Worm (Caenorhabditis elegans): ENCODE results near the gene C43H6.4.
A peak's percentile ranks its signal among the peaks of the same experiment; 100 is the strongest.

Gene C43H6.4

ce11 chrX:2403724-2404123 is at the start of gene C43H6.4:
TSS of gene C43H6.4 (plus strand) at chrX:2404024.
- no peak for TF ChIP-seq skn-1 (tag; optimal IDR thresholded peaks at IDR 0.05)
- TF ChIP-seq daf-12 (tag; optimal IDR thresholded peaks at IDR 0.05) = no peak
- no peak for TF ChIP-seq ama-1 (optimal IDR thresholded peaks at IDR 0.05)
- no peak for TF ChIP-seq ceh-16 (tag; optimal IDR thresholded peaks at IDR 0.05)
- TF ChIP-seq pqm-1 (tag; optimal IDR thresholded peaks at IDR 0.05) = no peak
- no peak for TF ChIP-seq fkh-10 (GFP tag; optimal IDR thresholded peaks at IDR 0.05)
- TF ChIP-seq hmg-11 (tag; optimal IDR thresholded peaks at IDR 0.05) = no peak
- no peak for TF ChIP-seq elt-3 (tag; optimal IDR thresholded peaks at IDR 0.05)
- no peak for TF ChIP-seq ZK546.5 (tag; optimal IDR thresholded peaks at IDR 0.05)
- TF ChIP-seq tbx-2 (tag; optimal IDR thresholded peaks at IDR 0.05) = no peak
- no peak for TF ChIP-seq nhr-76 (tag; optimal IDR thresholded peaks at IDR 0.05)
- no peak for TF ChIP-seq R02D3.7 (tag; optimal IDR thresholded peaks at IDR 0.05)
- TF ChIP-seq lin-39 (tag; optimal IDR thresholded peaks at IDR 0.05) = no peak
- TF ChIP-seq lsy-12 (tag; optimal IDR thresholded peaks at IDR 0.05) = no peak
- TF ChIP-seq nhr-67 (tag; optimal IDR thresholded peaks at IDR 0.05) = no peak

ce11 chrX:2359797-2360196 is 44.0 kb upstream of the C43H6.4 start, which contains the start of gene lgc-40:
TSS of gene lgc-40 (plus strand) at chrX:2360097.
- TF ChIP-seq nhr-12 (tag; optimal IDR thresholded peaks at IDR 0.05) (no peak), lsy-12 (tag; optimal IDR thresholded peaks at IDR 0.05) (no peak), snpc-4 (tag; optimal IDR thresholded peaks at IDR 0.05) (no peak), ama-1 (optimal IDR thresholded peaks at IDR 0.05) (no peak)

- TF ChIP-seq snpc-4 (tag; optimal IDR thresholded peaks at IDR 0.05) = no peak
- no peak for TF ChIP-seq ama-1 (optimal IDR thresholded peaks at IDR 0.05)
- TF ChIP-seq fos-1 (tag; optimal IDR thresholded peaks at IDR 0.05) = no peak
- no peak for TF ChIP-seq ceh-16 (tag; optimal IDR thresholded peaks at IDR 0.05)
- no peak for TF ChIP-seq tbx-2 (tag; optimal IDR thresholded peaks at IDR 0.05)
- no peak for TF ChIP-seq elt-3 (tag; optimal IDR thresholded peaks at IDR 0.05)
- TF ChIP-seq nhr-11 (tag; optimal IDR thresholded peaks at IDR 0.05) = no peak
- TF ChIP-seq nhr-28 (tag; optimal IDR thresholded peaks at IDR 0.05) = no peak
- TF ChIP-seq ztf-4 (tag; optimal IDR thresholded peaks at IDR 0.05) = no peak
- TF ChIP-seq lsy-12 (tag; optimal IDR thresholded peaks at IDR 0.05) = no peak
- no peak for TF ChIP-seq nhr-43 (tag; optimal IDR thresholded peaks at IDR 0.05; ENCODE audit: poor library complexity, severe bottlenecking)
- no peak for TF ChIP-seq fkh-10 (GFP tag; optimal IDR thresholded peaks at IDR 0.05)
- no peak for TF ChIP-seq sea-2 (GFP tag; optimal IDR thresholded peaks at IDR 0.05)
- TF ChIP-seq jun-1 (tag; optimal IDR thresholded peaks at IDR 0.05) = no peak
- TF ChIP-seq aly-2 (tag; optimal IDR thresholded peaks at IDR 0.05) = no peak
- no peak for TF ChIP-seq nhr-77 (tag; optimal IDR thresholded peaks at IDR 0.05)
- TF ChIP-seq mml-1 (tag; optimal IDR thresholded peaks at IDR 0.05) = no peak
- no peak for TF ChIP-seq nhr-23 (tag; optimal IDR thresholded peaks at IDR 0.05)
- TF ChIP-seq pqm-1 (tag; optimal IDR thresholded peaks at IDR 0.05) = no peak
- TF ChIP-seq nfya-1 (tag; optimal IDR thresholded peaks at IDR 0.05; ENCODE audit: insufficient read depth) = no peak
Observed at ce11 chrX:2362872-2363271, 41.0 kb upstream of the C43H6.4 start.

ce11 chrX:2364703-2365299 is 39.0 kb upstream of the C43H6.4 start:
- peak; percentile 34 for TF ChIP-seq zag-1 (tag; optimal IDR thresholded peaks at IDR 0.05)
- peak; percentile 97 for TF ChIP-seq nhr-43 (tag; optimal IDR thresholded peaks at IDR 0.05; ENCODE audit: poor library complexity, severe bottlenecking)
- TF ChIP-seq R02D3.7 (tag; optimal IDR thresholded peaks at IDR 0.05) = peak; percentile 80
- TF ChIP-seq snpc-4 (tag; optimal IDR thresholded peaks at IDR 0.05) = peak; percentile 89
- TF ChIP-seq nhr-25 (tag; optimal IDR thresholded peaks at IDR 0.05) = peak; percentile 85
- TF ChIP-seq tbx-2 (tag; optimal IDR thresholded peaks at IDR 0.05) = peak; percentile 96
- peak; percentile 61 for TF ChIP-seq nhr-237 (tag; optimal IDR thresholded peaks at IDR 0.05)
- TF ChIP-seq ceh-28 (tag; optimal IDR thresholded peaks at IDR 0.05) = peak; percentile 98
- peak; percentile 40 for TF ChIP-seq ZK546.5 (tag; optimal IDR thresholded peaks at IDR 0.05)
- peak; percentile 97 for TF ChIP-seq nhr-23 (tag; optimal IDR thresholded peaks at IDR 0.05)
- peak; percentile 66 for TF ChIP-seq nhr-28 (tag; optimal IDR thresholded peaks at IDR 0.05)
- peak; percentile 70 for TF ChIP-seq nhr-11 (tag; optimal IDR thresholded peaks at IDR 0.05)
- TF ChIP-seq elt-2 (tag; optimal IDR thresholded peaks at IDR 0.05) = peak; percentile 74
- TF ChIP-seq egl-27 (tag; optimal IDR thresholded peaks at IDR 0.05) = peak; percentile 57
- TF ChIP-seq lin-15B (tag; optimal IDR thresholded peaks at IDR 0.05) = no peak
- peak; percentile 4 for TF ChIP-seq unc-62 (GFP tag; optimal IDR thresholded peaks at IDR 0.05)
- peak; percentile 51 for TF ChIP-seq nfya-1 (tag; optimal IDR thresholded peaks at IDR 0.05; ENCODE audit: insufficient read depth)
- TF ChIP-seq nhr-76 (tag; optimal IDR thresholded peaks at IDR 0.05) = peak; percentile 74
- peak; percentile 88 for TF ChIP-seq pqm-1 (tag; optimal IDR thresholded peaks at IDR 0.05)
- no peak for TF ChIP-seq ceh-16 (tag; optimal IDR thresholded peaks at IDR 0.05)
- TF ChIP-seq fos-1 (tag; optimal IDR thresholded peaks at IDR 0.05) = peak; percentile 89
- TF ChIP-seq nhr-77 (tag; optimal IDR thresholded peaks at IDR 0.05) = peak; percentile 94
- TF ChIP-seq fkh-10 (GFP tag; optimal IDR thresholded peaks at IDR 0.05) = no peak
- TF ChIP-seq ama-1 (optimal IDR thresholded peaks at IDR 0.05) = no peak
- no peak for TF ChIP-seq ceh-9 (tag; optimal IDR thresholded peaks at IDR 0.05)
- TF ChIP-seq pha-4 (tag; optimal IDR thresholded peaks at IDR 0.05) = peak; percentile 95
- TF ChIP-seq aly-2 (tag; optimal IDR thresholded peaks at IDR 0.05) = peak; percentile 64
- peak; percentile 45 for TF ChIP-seq daf-12 (tag; optimal IDR thresholded peaks at IDR 0.05)
- TF ChIP-seq lsy-12 (tag; optimal IDR thresholded peaks at IDR 0.05) = peak; percentile 88
- TF ChIP-seq hmg-11 (tag; optimal IDR thresholded peaks at IDR 0.05) = peak; percentile 81
- peak; percentile 90 for TF ChIP-seq skn-1 (tag; optimal IDR thresholded peaks at IDR 0.05)
- peak; percentile 67 for TF ChIP-seq mdl-1 (tag; optimal IDR thresholded peaks at IDR 0.05)
- peak; percentile 97 for TF ChIP-seq jun-1 (tag; optimal IDR thresholded peaks at IDR 0.05)
- TF ChIP-seq elt-1 (tag; optimal IDR thresholded peaks at IDR 0.05) = peak; percentile 48
- no peak for TF ChIP-seq sea-2 (GFP tag; optimal IDR thresholded peaks at IDR 0.05)
- TF ChIP-seq ceh-82 (tag; optimal IDR thresholded peaks at IDR 0.05) = peak; percentile 94

All from whole organism, L3 larva.